Fruit fly (Drosophila melanogaster): ENCODE measurements around the gene CG15765.
A peak's percentile ranks its signal among the peaks of the same experiment; 100 is the strongest.

The CG15765 gene

dm6 chrX:5879543-5879943 lies 61.2 kb downstream of the CG15765 start, which contains the start of the genes Usp30 and CG16721 (continued):
- TF ChIP-seq CG12155 (GFP tag; optimal IDR thresholded peaks at IDR 0.05) (peak; percentile 41), pfk (GFP tag; optimal IDR thresholded peaks at IDR 0.05) (no peak), Dref (GFP tag; IDR thresholded peaks at IDR 0.05) (peak; percentile 64), Spps (tag; optimal IDR thresholded peaks at IDR 0.05) (no peak), CG4730 (GFP tag; IDR thresholded peaks at IDR 0.05) (no peak), trh (GFP tag; optimal IDR thresholded peaks at IDR 0.05) (no peak), onecut (GFP tag; IDR thresholded peaks at IDR 0.05) (no peak), CG32772 (GFP tag; IDR thresholded peaks at IDR 0.05) (no peak), kah (GFP tag; optimal IDR thresholded peaks at IDR 0.05) (no peak), dan (GFP tag; IDR thresholded peaks at IDR 0.05) (no peak), Sry-β (GFP tag; optimal IDR thresholded peaks at IDR 0.05) (no peak), fu2 (GFP tag; optimal IDR thresholded peaks at IDR 0.05) (peak; percentile 51), Doc3 (GFP tag; IDR thresholded peaks at IDR 0.05; ENCODE audit: partially characterized antibody) (peak; percentile 65), CG15601 (tag; optimal IDR thresholded peaks at IDR 0.05) (peak; percentile 14), sna (GFP tag; IDR thresholded peaks at IDR 0.05; ENCODE audit: partially characterized antibody) (peak; percentile 84), Xrp1 (GFP tag; IDR thresholded peaks at IDR 0.05) (0 out of 2 replicates have a peak, but pooled peaks have one; percentile 32), CG17568 (GFP tag; optimal IDR thresholded peaks at IDR 0.05) (no peak), aop (GFP tag; IDR thresholded peaks at IDR 0.05) (no peak), Sox102F (GFP tag; optimal IDR thresholded peaks at IDR 0.05) (no peak), bcd (GFP tag; optimal IDR thresholded peaks at IDR 0.05) (no peak), CG2889 (GFP tag; IDR thresholded peaks at IDR 0.05) (no peak), CG4360 (GFP tag; IDR thresholded peaks at IDR 0.05) (no peak), toy (GFP tag; IDR thresholded peaks at IDR 0.05) (no peak), dmrt11E (tag; optimal IDR thresholded peaks at IDR 0.05) (peak; percentile 10), Oaz (GFP tag; IDR thresholded peaks at IDR 0.05) (no peak), CG18011 (GFP tag; optimal IDR thresholded peaks at IDR 0.05) (peak; percentile 29), CG5180 (GFP tag; optimal IDR thresholded peaks at IDR 0.05) (no peak), psq (GFP tag; optimal IDR thresholded peaks at IDR 0.05) (no peak), ham (GFP tag; IDR thresholded peaks at IDR 0.05) (no peak), NC2β (GFP tag; optimal IDR thresholded peaks at IDR 0.05) (peak; percentile 60), sima (GFP tag; optimal IDR thresholded peaks at IDR 0.05) (no peak), Elba2 (GFP tag; optimal IDR thresholded peaks at IDR 0.05) (no peak), CG6689 (GFP tag; IDR thresholded peaks at IDR 0.05) (no peak), chn (GFP tag; optimal IDR thresholded peaks at IDR 0.05) (peak; percentile 55), stwl (tag; optimal IDR thresholded peaks at IDR 0.05) (peak; percentile 96), abd-A (tag; optimal IDR thresholded peaks at IDR 0.05) (no peak), ken (GFP tag; IDR thresholded peaks at IDR 0.05) (peak; percentile 50; the same call in 2 of the 3 replicates), nmo (GFP tag; optimal IDR thresholded peaks at IDR 0.05) (peak; percentile 13), CG11696 (GFP tag; IDR thresholded peaks at IDR 0.05) (no peak), gce (GFP tag; IDR thresholded peaks at IDR 0.05) (no peak), gcm2 (GFP tag; optimal IDR thresholded peaks at IDR 0.05) (no peak), Stat92E (GFP tag; optimal IDR thresholded peaks at IDR 0.05) (no peak), CG10543 (GFP tag; optimal IDR thresholded peaks at IDR 0.05) (peak; percentile 37), CG10654 (GFP tag; optimal IDR thresholded peaks at IDR 0.05) (peak; percentile 17), CG7271 (tag; optimal IDR thresholded peaks at IDR 0.05) (no peak), HLH4C (GFP tag; IDR thresholded peaks at IDR 0.05; ENCODE audit: partially characterized antibody) (peak; percentile 77), tna (GFP tag; IDR thresholded peaks at IDR 0.05; ENCODE audit: partially characterized antibody) (peak; percentile 66; the same call in 1 of the 2 replicates), CG15073 (GFP tag; optimal IDR thresholded peaks at IDR 0.05) (no peak), CG8290 (GFP tag; optimal IDR thresholded peaks at IDR 0.05) (peak; percentile 77), CG8290 (tag; optimal IDR thresholded peaks at IDR 0.05) (peak in 1 of 2 experiments; percentile 42), CG1602 (GFP tag; optimal IDR thresholded peaks at IDR 0.05) (no peak), CG1832 (GFP tag; optimal IDR thresholded peaks at IDR 0.05) (no peak)
